Fruit fly (Drosophila melanogaster): ENCODE results near the gene bor.

dm6 chr3R:16235941-16236712 lies 27.8 kb downstream of the bor start:
- TF ChIP-seq insv (optimal IDR thresholded peaks at IDR 0.05): no peak
- no peak for TF ChIP-seq psq (optimal IDR thresholded peaks at IDR 0.05)
- TF ChIP-seq Myc (optimal IDR thresholded peaks at IDR 0.05): no peak
- no peak for TF ChIP-seq h (optimal IDR thresholded peaks at IDR 0.05)
